Fruit fly (Drosophila melanogaster): ENCODE results near the gene CG14634.

- TF ChIP-seq sima (GFP tag; optimal IDR thresholded peaks at IDR 0.05) (no peak), zen (tag; optimal IDR thresholded peaks at IDR 0.05) (no peak), CG13287 (GFP tag; IDR thresholded peaks at IDR 0.05; ENCODE audit: partially characterized antibody) (no peak), kay (GFP tag; optimal IDR thresholded peaks at IDR 0.05) (no peak)
These were observed 36.0 kb downstream of the CG14634 start for dm6 chrX:898367-898766.
